Worm (Caenorhabditis elegans) whole organism, L1 larva: Measurements from ENCODE around the gene lips-2.

ENCODE experiments used
- aha-1 ChIP-seq: fragments of 150-350 bp; optimal IDR thresholded peaks from 2 replicates; lab custom pipeline; 2014; ENCODE audit warnings: missing biosample characterization, missing genetic modification characterization
- egl-27 ChIP-seq, 2 experiments: fragments of 150-350 bp in 1 of 2; sonication (generic microtip); optimal IDR thresholded peaks; 3 replicates each; lab custom pipeline; 2017 to 2018; ENCODE audit warnings: missing biosample characterization in 2 of 2, missing genetic modification characterization in 2 of 2, missing genetic modification reagents in 2 of 2
- elt-2 ChIP-seq: sonication (generic microtip); optimal IDR thresholded peaks from 2 replicates; lab custom pipeline; 2016; ENCODE audit warnings: missing genetic modification characterization, mild to moderate bottlenecking, inconsistent platforms, missing compliant biosample characterization, missing genetic modification reagents
- lir-3 ChIP-seq: sonication (generic microtip); optimal IDR thresholded peaks from 2 replicates; lab custom pipeline; 2016; ENCODE audit warnings: mild to moderate bottlenecking, missing genetic modification characterization, moderate library complexity, missing compliant biosample characterization; ENCODE audit not compliant: poor library complexity
- mdl-1 ChIP-seq, 2 experiments: fragments of 150-350 bp; optimal IDR thresholded peaks; 2 replicates each; lab custom pipeline; 2014 to 2017; ENCODE audit warnings: missing biosample characterization in 2 of 2, missing genetic modification characterization in 2 of 2, inconsistent platforms in 1 of 2
- nhr-11 ChIP-seq: fragments of 150-350 bp; optimal IDR thresholded peaks from 2 replicates; lab custom pipeline; 2014; ENCODE audit warnings: missing biosample characterization, missing genetic modification characterization
- skn-1 ChIP-seq: fragments of 150-350 bp; optimal IDR thresholded peaks from 2 replicates; lab custom pipeline; 2014; ENCODE audit warnings: missing biosample characterization, missing genetic modification characterization

DNA sequence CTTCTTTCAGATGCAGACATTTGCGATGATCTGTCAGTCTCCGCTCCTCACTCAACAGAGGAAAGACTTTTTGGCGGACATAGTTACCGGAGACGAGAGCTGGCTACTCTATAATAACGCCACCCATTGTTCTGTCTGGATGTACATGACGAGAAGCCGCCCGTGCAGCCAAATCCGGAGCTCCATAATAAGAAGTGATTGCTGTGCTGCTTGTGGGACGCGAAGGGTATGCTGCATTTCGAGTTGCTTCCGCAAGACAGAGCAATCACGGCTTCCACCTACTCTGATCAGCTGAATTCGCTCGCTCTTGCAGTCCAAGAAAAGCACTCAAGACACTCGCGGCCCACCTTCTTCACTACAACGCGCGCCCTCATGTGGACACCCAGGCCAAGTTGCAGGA, 28.2 kb downstream of the lips-2 start:
- TF ChIP-seq nhr-11 (no peak), lir-3 (tag; lab: Kevin White, UChicago) (no peak), skn-1 (tag; lab: Kevin White, UChicago) (no peak), aha-1 (tag; lab: Kevin White, UChicago) (no peak), mdl-1 (tag; optimal IDR thresholded peaks at IDR 0.05; lab: Kevin White, UChicago) (no peak), egl-27 (tag; optimal IDR thresholded peaks at IDR 0.05; lab: Kevin White, UChicago) (no peak), elt-2 (tag; lab: Kevin White, UChicago) (no peak)
